Worm (Caenorhabditis elegans): ENCODE measurements around the gene C50B6.7.

C50B6.7 gene

ce11 chrV:13371336-13371735, 46.6 kb upstream of the C50B6.7 start (continued):
- TF ChIP-seq lir-3 (tag; optimal IDR thresholded peaks at IDR 0.05; ENCODE audit: poor library complexity) = peak; percentile 26
- TF ChIP-seq C16A3.4 (tag; optimal IDR thresholded peaks at IDR 0.05) = peak; percentile 62
- TF ChIP-seq nhr-90 (tag; optimal IDR thresholded peaks at IDR 0.05; ENCODE audit: poor library complexity) = peak; percentile 84
- TF ChIP-seq sptf-1 (tag; optimal IDR thresholded peaks at IDR 0.05) = no peak
- peak; percentile 92 for TF ChIP-seq nhr-20 (tag; optimal IDR thresholded peaks at IDR 0.05)
- peak; percentile 22 for TF ChIP-seq xbp-1 (tag; optimal IDR thresholded peaks at IDR 0.05)
- no peak for TF ChIP-seq isw-1 (GFP tag; IDR thresholded peaks at IDR 0.05)
- TF ChIP-seq jun-1 (tag; optimal IDR thresholded peaks at IDR 0.05) = peak; percentile 31
- TF ChIP-seq efl-3 (GFP tag; optimal IDR thresholded peaks at IDR 0.05) = peak; percentile 13
- TF ChIP-seq lin-13 (GFP tag; optimal IDR thresholded peaks at IDR 0.05) = peak; percentile 54
- TF ChIP-seq C04F5.9 (tag; optimal IDR thresholded peaks at IDR 0.05) = peak; percentile 2

ce11 chrV:13370265-13370664, 45.5 kb upstream of the C50B6.7 start:
- TF ChIP-seq nhr-85 (tag) (peak; percentile 23), ceh-82 (tag; optimal IDR thresholded peaks at IDR 0.05) (no peak), blmp-1 (tag; optimal IDR thresholded peaks at IDR 0.05) (peak; percentile 63), lsy-2 (tag; optimal IDR thresholded peaks at IDR 0.05) (no peak), nhr-90 (tag; optimal IDR thresholded peaks at IDR 0.05; ENCODE audit: poor library complexity) (no peak)

ce11 chrV:13369663-13370062, 44.9 kb upstream of the C50B6.7 start:
- TF ChIP-seq grh-1 (GFP tag; IDR thresholded peaks at IDR 0.05) (peak; percentile 16; the same call in 1 of the 2 replicates), snpc-4 (tag; optimal IDR thresholded peaks at IDR 0.05) (no peak), ceh-8 (GFP tag; optimal IDR thresholded peaks at IDR 0.05) (no peak), elt-2 (tag; optimal IDR thresholded peaks at IDR 0.05) (peak; percentile 81), nhr-47 (tag; optimal IDR thresholded peaks at IDR 0.05) (no peak), fkh-10 (GFP tag; optimal IDR thresholded peaks at IDR 0.05) (no peak), nhr-90 (tag; optimal IDR thresholded peaks at IDR 0.05; ENCODE audit: poor library complexity) (no peak), efl-1 (optimal IDR thresholded peaks at IDR 0.05) (no peak), efl-1 (GFP tag; optimal IDR thresholded peaks at IDR 0.05 in 1 of 2) (peak in 1 of 2 experiments; percentile 93), hlh-4 (tag; optimal IDR thresholded peaks at IDR 0.05) (no peak), lsy-2 (tag; optimal IDR thresholded peaks at IDR 0.05) (no peak), rnt-1 (tag; optimal IDR thresholded peaks at IDR 0.05) (no peak), lin-35 (GFP tag; optimal IDR thresholded peaks at IDR 0.05) (peak in 1 of 2 experiments; percentile 0)

ce11 chrV:13367024-13367423, 42.2 kb upstream of the C50B6.7 start, which contains the start of gene srx-125:
Gene srx-125 (plus strand): TSS chrV:13367324.
- TF ChIP-seq sptf-1 (tag; optimal IDR thresholded peaks at IDR 0.05) (no peak), fkh-4 (tag; optimal IDR thresholded peaks at IDR 0.05; ENCODE audit: borderline replicate concordance) (no peak), nhr-84 (tag; optimal IDR thresholded peaks at IDR 0.05) (no peak), hpl-2 (GFP tag; optimal IDR thresholded peaks at IDR 0.05) (no peak), hlh-4 (tag; optimal IDR thresholded peaks at IDR 0.05) (no peak), ces-1 (GFP tag; optimal IDR thresholded peaks at IDR 0.05) (no peak), nhr-12 (tag; optimal IDR thresholded peaks at IDR 0.05) (no peak), lin-39 (tag; optimal IDR thresholded peaks at IDR 0.05) (no peak), snu-23 (GFP tag; optimal IDR thresholded peaks at IDR 0.05) (no peak)

ce11 chrV:13366488-13366887, 41.7 kb upstream of the C50B6.7 start:
- TF ChIP-seq fkh-8 (tag; optimal IDR thresholded peaks at IDR 0.05) (peak; percentile 46), C34B4.2 (tag; optimal IDR thresholded peaks at IDR 0.05) (no peak), grh-1 (GFP tag; IDR thresholded peaks at IDR 0.05) (no peak), efl-1 (optimal IDR thresholded peaks at IDR 0.05) (no peak), efl-1 (GFP tag; optimal IDR thresholded peaks at IDR 0.05 in 1 of 2) (no peak), ceh-90 (tag; optimal IDR thresholded peaks at IDR 0.05) (no peak), Y116A8C.19 (tag; optimal IDR thresholded peaks at IDR 0.05; ENCODE audit: borderline replicate concordance) (no peak), nhr-76 (tag; optimal IDR thresholded peaks at IDR 0.05) (no peak), nhr-237 (tag; optimal IDR thresholded peaks at IDR 0.05) (peak; percentile 13), egl-13 (tag; optimal IDR thresholded peaks at IDR 0.05) (no peak), mab-9 (GFP tag; IDR thresholded peaks at IDR 0.05) (no peak), zag-1 (tag; optimal IDR thresholded peaks at IDR 0.05) (no peak), nhr-20 (tag; optimal IDR thresholded peaks at IDR 0.05) (no peak), nhr-71 (tag; optimal IDR thresholded peaks at IDR 0.05) (peak; percentile 40), hlh-4 (tag; optimal IDR thresholded peaks at IDR 0.05) (peak; percentile 65), pqm-1 (tag; optimal IDR thresholded peaks at IDR 0.05) (no peak), aly-2 (tag; optimal IDR thresholded peaks at IDR 0.05) (no peak), nhr-19 (GFP tag; conservative IDR thresholded peaks at IDR 0.05) (no peak), lsy-2 (tag; optimal IDR thresholded peaks at IDR 0.05) (peak; percentile 1 to 9), tbx-2 (tag; optimal IDR thresholded peaks at IDR 0.05) (no peak)
